Worm (Caenorhabditis elegans) whole organism, L1 larva: ENCODE data around the gene F13E9.12.

Experiments used
- C04F5.9 ChIP-seq: sonication (generic microtip); optimal IDR thresholded peaks from 2 replicates; lab custom pipeline; 2016; ENCODE audit warnings: missing genetic modification characterization, missing compliant biosample characterization
- C16A3.4 ChIP-seq: fragments of 150-350 bp; optimal IDR thresholded peaks from 2 replicates; lab custom pipeline; 2014; ENCODE audit warnings: missing biosample characterization, missing genetic modification characterization
- F16B12.6 ChIP-seq: fragments of 150-350 bp; optimal IDR thresholded peaks from 2 replicates; lab custom pipeline; 2014; ENCODE audit warnings: missing biosample characterization, missing genetic modification characterization
- Y116A8C.19 ChIP-seq: sonication (generic microtip); optimal IDR thresholded peaks from 2 replicates; lab custom pipeline; 2016; ENCODE audit warnings: missing compliant biosample characterization, missing genetic modification characterization, borderline replicate concordance
- alr-1 ChIP-seq: fragments of 200-800 bp; sonication (Bioruptor generic); optimal IDR thresholded peaks from 2 replicates; lab custom pipeline; 2018; ENCODE audit warnings: borderline replicate concordance, mild to moderate bottlenecking, missing genetic modification characterization, missing compliant biosample characterization
- ama-1 ChIP-seq: fragments of 150-350 bp; optimal IDR thresholded peaks from 2 replicates; lab custom pipeline; 2014
- ceh-63 ChIP-seq: fragments of 200-800 bp; sonication (Bioruptor generic); optimal IDR thresholded peaks from 2 replicates; lab custom pipeline; 2018; ENCODE audit warnings: mild to moderate bottlenecking, missing genetic modification characterization, missing compliant biosample characterization
- ceh-8 ChIP-seq: fragments of 200-800 bp; sonication (Bioruptor generic); optimal IDR thresholded peaks from 2 replicates; lab custom pipeline; 2018; ENCODE audit warnings: mild to moderate bottlenecking, missing genetic modification characterization, moderate library complexity, missing compliant biosample characterization
- ceh-88 ChIP-seq: fragments of 200-800 bp; sonication (Bioruptor generic); IDR thresholded peaks from 2 replicates; pipeline ENCODE4 v1.3.6; 2022; ENCODE audit warnings: missing genetic modification characterization, missing compliant biosample characterization
- ceh-90 ChIP-seq: sonication (generic microtip); optimal IDR thresholded peaks from 2 replicates; lab custom pipeline; 2016; ENCODE audit warnings: missing genetic modification characterization, missing compliant biosample characterization
- ces-1 ChIP-seq: fragments of 150-350 bp; optimal IDR thresholded peaks from 2 replicates; lab custom pipeline; 2014; ENCODE audit warnings: missing biosample characterization, missing genetic modification reagents, missing genetic modification characterization
- dpl-1 ChIP-seq, 3 experiments: fragments of 150-350 bp in 2 of 3; sonication (generic microtip) in 1 of 3; optimal IDR thresholded peaks; 2 replicates each; lab custom pipeline; 2014 to 2017; ENCODE audit warnings: missing biosample characterization in 3 of 3, missing genetic modification characterization in 3 of 3, missing genetic modification reagents in 3 of 3
- efl-1 ChIP-seq, 4 experiments: fragments of 150-350 bp; optimal IDR thresholded peaks in 3 of 4; peaks in 1 of 4; 1 replicate in 1 of 4; 2 replicates in 3 of 4; lab custom pipeline; 2014; ENCODE audit warnings: missing biosample characterization in 2 of 4, missing genetic modification characterization in 2 of 4, missing genetic modification reagents in 2 of 4
- egl-13 ChIP-seq: sonication (generic microtip); optimal IDR thresholded peaks from 2 replicates; lab custom pipeline; 2016; ENCODE audit warnings: missing genotype, missing genetic modification reagents, missing genetic modification characterization, missing compliant biosample characterization
- egl-27 ChIP-seq, 2 experiments: fragments of 150-350 bp in 1 of 2; sonication (generic microtip); optimal IDR thresholded peaks; 3 replicates each; lab custom pipeline; 2017 to 2018; ENCODE audit warnings: missing biosample characterization in 2 of 2, missing genetic modification characterization in 2 of 2, missing genetic modification reagents in 2 of 2
- elt-2 ChIP-seq: sonication (generic microtip); optimal IDR thresholded peaks from 2 replicates; lab custom pipeline; 2016; ENCODE audit warnings: missing genetic modification characterization, mild to moderate bottlenecking, inconsistent platforms, missing compliant biosample characterization, missing genetic modification reagents
- elt-3 ChIP-seq, 6 experiments: fragments of 150-350 bp in 1 of 6; sonication (generic microtip); optimal IDR thresholded peaks; 2 replicates each; lab custom pipeline; 2017 to 2018; ENCODE audit warnings: missing biosample characterization in 6 of 6, missing genetic modification characterization in 6 of 6, inconsistent platforms in 1 of 6
- ets-5 ChIP-seq: fragments of 200-800 bp; sonication (Bioruptor generic); IDR thresholded peaks from 2 replicates; pipeline ENCODE4 v1.3.6; 2022; ENCODE audit warnings: missing genetic modification characterization, missing compliant biosample characterization
- fkh-10 ChIP-seq: sonication (generic microtip); optimal IDR thresholded peaks from 2 replicates; lab custom pipeline; 2017; ENCODE audit warnings: missing biosample characterization, missing genetic modification reagents, missing genetic modification characterization
- fkh-8 ChIP-seq: sonication (generic microtip); optimal IDR thresholded peaks from 2 replicates; lab custom pipeline; 2016; ENCODE audit warnings: mild to moderate bottlenecking, missing genetic modification characterization, missing compliant biosample characterization
- fos-1 ChIP-seq: fragments of 150-350 bp; optimal IDR thresholded peaks from 2 replicates; lab custom pipeline; 2014; ENCODE audit warnings: missing biosample characterization, missing genetic modification characterization
- hlh-4 ChIP-seq: sonication (generic microtip); optimal IDR thresholded peaks from 2 replicates; lab custom pipeline; 2016; ENCODE audit warnings: mild to moderate bottlenecking, missing genetic modification characterization, missing compliant biosample characterization
- hpl-2 ChIP-seq: fragments of 150-350 bp; optimal IDR thresholded peaks from 2 replicates; lab custom pipeline; 2014; ENCODE audit warnings: missing biosample characterization, missing genetic modification reagents, missing genetic modification characterization
- isw-1 ChIP-seq: fragments of 200-800 bp; sonication (Bioruptor generic); IDR thresholded peaks from 2 replicates; pipeline ENCODE4 v1.3.6; 2022; ENCODE audit warnings: missing genetic modification characterization, missing compliant biosample characterization
- lin-13 ChIP-seq: fragments of 150-350 bp; optimal IDR thresholded peaks from 2 replicates; lab custom pipeline; 2014; ENCODE audit warnings: missing biosample characterization, missing genetic modification reagents, missing genetic modification characterization
- lin-14 ChIP-seq: fragments of 200-800 bp; sonication (Bioruptor generic); optimal IDR thresholded peaks from 2 replicates; lab custom pipeline; 2018; ENCODE audit warnings: mild to moderate bottlenecking, missing genetic modification characterization, moderate library complexity, missing compliant biosample characterization
- lin-35 ChIP-seq, 2 experiments: fragments of 150-350 bp; optimal IDR thresholded peaks; 2 replicates each; lab custom pipeline; 2014; ENCODE audit warnings: missing biosample characterization in 2 of 2, missing genetic modification characterization in 2 of 2, missing genetic modification reagents in 2 of 2
- lsy-2 ChIP-seq, 2 experiments: fragments of 150-350 bp; optimal IDR thresholded peaks; 2 replicates each; lab custom pipeline; 2014; ENCODE audit warnings: missing biosample characterization in 2 of 2, missing genetic modification characterization in 2 of 2
- mdl-1 ChIP-seq, 2 experiments: fragments of 150-350 bp; optimal IDR thresholded peaks; 2 replicates each; lab custom pipeline; 2014 to 2017; ENCODE audit warnings: missing biosample characterization in 2 of 2, missing genetic modification characterization in 2 of 2, inconsistent platforms in 1 of 2
- mef-2 ChIP-seq: fragments of 150-350 bp; optimal IDR thresholded peaks from 2 replicates; lab custom pipeline; 2014; ENCODE audit warnings: missing biosample characterization, missing genetic modification characterization
- mep-1 ChIP-seq: fragments of 150-350 bp; optimal IDR thresholded peaks from 2 replicates; lab custom pipeline; 2014; ENCODE audit warnings: missing biosample characterization, missing genetic modification characterization
- nhr-11 ChIP-seq: fragments of 150-350 bp; optimal IDR thresholded peaks from 2 replicates; lab custom pipeline; 2014; ENCODE audit warnings: missing biosample characterization, missing genetic modification characterization
- nhr-20 ChIP-seq: sonication (generic microtip); optimal IDR thresholded peaks from 2 replicates; lab custom pipeline; 2016; ENCODE audit warnings: mild to moderate bottlenecking, missing genetic modification characterization, missing compliant biosample characterization
- nhr-47 ChIP-seq: sonication (generic microtip); optimal IDR thresholded peaks from 2 replicates; lab custom pipeline; 2016; ENCODE audit warnings: mild to moderate bottlenecking, missing genetic modification characterization, moderate library complexity, missing compliant biosample characterization
- nhr-71 ChIP-seq: sonication (generic microtip); optimal IDR thresholded peaks from 2 replicates; lab custom pipeline; 2016; ENCODE audit warnings: mild to moderate bottlenecking, missing genetic modification characterization, moderate library complexity, missing compliant biosample characterization
- nhr-76 ChIP-seq: sonication (generic microtip); optimal IDR thresholded peaks from 2 replicates; lab custom pipeline; 2017; ENCODE audit warnings: missing biosample characterization, missing genetic modification characterization
- nhr-84 ChIP-seq: sonication (generic microtip); optimal IDR thresholded peaks from 2 replicates; lab custom pipeline; 2017; ENCODE audit warnings: missing biosample characterization, missing genetic modification characterization
- rnt-1 ChIP-seq: sonication (generic microtip); optimal IDR thresholded peaks from 2 replicates; lab custom pipeline; 2016; ENCODE audit warnings: mild to moderate bottlenecking, missing genetic modification characterization, moderate library complexity, missing compliant biosample characterization
- skn-1 ChIP-seq: fragments of 150-350 bp; optimal IDR thresholded peaks from 2 replicates; lab custom pipeline; 2014; ENCODE audit warnings: missing biosample characterization, missing genetic modification characterization
- sup-37 ChIP-seq: fragments of 200-800 bp; sonication (Bioruptor generic); optimal IDR thresholded peaks from 2 replicates; lab custom pipeline; 2018; ENCODE audit warnings: mild to moderate bottlenecking, missing genetic modification characterization, missing compliant biosample characterization
- swsn-7 ChIP-seq: sonication (generic microtip); optimal IDR thresholded peaks from 2 replicates; lab custom pipeline; 2016; ENCODE audit warnings: missing genetic modification characterization, missing compliant biosample characterization
- tbx-2 ChIP-seq: sonication (generic microtip); optimal IDR thresholded peaks from 2 replicates; lab custom pipeline; 2016; ENCODE audit warnings: missing genetic modification characterization, missing compliant biosample characterization
- tlp-1 ChIP-seq: fragments of 150-350 bp; optimal IDR thresholded peaks from 2 replicates; lab custom pipeline; 2014; ENCODE audit warnings: missing biosample characterization, missing genetic modification characterization
- unc-130 ChIP-seq: fragments of 150-350 bp; optimal IDR thresholded peaks from 2 replicates; lab custom pipeline; 2017; ENCODE audit warnings: missing biosample characterization, missing genetic modification characterization, inconsistent platforms
- unc-86 ChIP-seq: sonication (generic microtip); optimal IDR thresholded peaks from 2 replicates; lab custom pipeline; 2016; ENCODE audit warnings: missing genetic modification characterization, missing compliant biosample characterization
- xbp-1 ChIP-seq: sonication (generic microtip); optimal IDR thresholded peaks from 2 replicates; lab custom pipeline; 2016; ENCODE audit warnings: missing genetic modification characterization, missing compliant biosample characterization

F13E9.12 gene

DNA sequence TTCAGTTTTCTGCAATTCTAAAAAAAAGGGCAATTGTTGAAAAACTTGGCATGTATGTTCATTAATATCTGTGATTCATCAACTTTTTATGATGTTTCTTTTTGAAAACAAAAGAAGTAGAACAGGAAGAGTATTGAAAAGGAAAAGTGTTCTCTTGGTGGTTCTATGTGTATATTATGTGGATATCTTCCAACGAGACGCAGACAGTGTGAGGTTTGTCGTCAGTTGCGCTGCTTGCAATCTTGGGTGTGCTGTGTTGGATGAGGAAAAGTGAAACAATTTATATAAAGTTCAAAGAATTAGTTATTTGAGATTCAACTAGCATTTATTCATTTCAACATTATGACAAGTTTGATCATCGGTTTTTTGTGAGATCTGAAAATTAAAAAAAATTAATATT is 22.0 kb downstream of the F13E9.12 start (continued):
- TF ChIP-seq rnt-1 (tag; lab: Kevin White, UChicago) (no peak), alr-1 (tag; lab: Kevin White, UChicago) (no peak), dpl-1 (GFP tag; optimal IDR thresholded peaks at IDR 0.05; lab: Kevin White, UChicago) (peak in 1 of 3 experiments; percentile 29), fos-1 (tag; lab: Kevin White, UChicago) (no peak), tbx-2 (peak; percentile 0), hlh-4 (tag; lab: Kevin White, UChicago) (no peak), lin-14 (GFP tag; lab: Kevin White, UChicago) (peak; percentile 65), C04F5.9 (tag; lab: Kevin White, UChicago) (no peak), unc-130 (peak; percentile 4), mef-2 (tag; lab: Kevin White, UChicago) (no peak), ces-1 (GFP tag; lab: Kevin White, UChicago) (no peak), Y116A8C.19 (tag; lab: Kevin White, UChicago) (no peak), ceh-8 (GFP tag; lab: Kevin White, UChicago) (no peak), nhr-84 (tag; lab: Kevin White, UChicago) (no peak), fkh-10 (no peak), nhr-11 (tag; lab: Kevin White, UChicago) (no peak), ceh-90 (no peak), sup-37 (GFP tag; lab: Kevin White, UChicago) (no peak), elt-3 (tag; optimal IDR thresholded peaks at IDR 0.05; lab: Kevin White, UChicago) (peak in 1 of 6 experiments; percentile 16), tlp-1 (tag; lab: Kevin White, UChicago) (no peak), C16A3.4 (tag; lab: Kevin White, UChicago) (no peak), lin-13 (GFP tag; lab: Kevin White, UChicago) (no peak), fkh-8 (no peak), ceh-63 (GFP tag; lab: Kevin White, UChicago) (no peak), nhr-20 (tag; lab: Kevin White, UChicago) (no peak), elt-2 (tag; lab: Kevin White, UChicago) (no peak), ama-1 (lab: Kevin White, UChicago) (no peak), egl-27 (tag; optimal IDR thresholded peaks at IDR 0.05; lab: Kevin White, UChicago) (no peak)

DNA sequence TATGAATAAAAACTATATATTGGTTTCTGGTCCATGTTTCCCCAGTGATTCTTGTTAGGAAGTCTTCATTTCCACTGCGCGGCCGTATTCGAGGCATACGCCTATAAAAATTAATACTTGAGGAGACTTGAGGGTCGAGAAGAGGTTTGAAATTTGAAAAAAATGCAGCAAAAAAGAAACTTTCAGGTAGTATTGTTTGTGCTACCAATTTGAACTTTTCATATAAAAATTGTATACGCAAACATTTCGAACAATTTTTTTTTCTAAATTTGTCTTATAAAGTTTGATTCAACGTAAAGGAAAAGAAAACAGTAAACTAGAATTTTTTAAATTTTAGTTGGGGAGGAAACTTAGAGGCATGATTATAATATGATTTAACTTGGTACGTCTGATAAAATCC is 22.6 kb downstream of the F13E9.12 start, which contains the start of gene T11G6.4:
Gene T11G6.4 (minus strand): TSS at position 101 of the 400 bp plus-strand sequence.
- TF ChIP-seq sup-37 (GFP tag; lab: Kevin White, UChicago), result no peak
- no peak for TF ChIP-seq egl-13 (tag; lab: Kevin White, UChicago)
- TF ChIP-seq elt-2 (tag; lab: Kevin White, UChicago), result no peak
- TF ChIP-seq isw-1 (GFP tag; lab: Robert Waterston, UW), result no peak

DNA sequence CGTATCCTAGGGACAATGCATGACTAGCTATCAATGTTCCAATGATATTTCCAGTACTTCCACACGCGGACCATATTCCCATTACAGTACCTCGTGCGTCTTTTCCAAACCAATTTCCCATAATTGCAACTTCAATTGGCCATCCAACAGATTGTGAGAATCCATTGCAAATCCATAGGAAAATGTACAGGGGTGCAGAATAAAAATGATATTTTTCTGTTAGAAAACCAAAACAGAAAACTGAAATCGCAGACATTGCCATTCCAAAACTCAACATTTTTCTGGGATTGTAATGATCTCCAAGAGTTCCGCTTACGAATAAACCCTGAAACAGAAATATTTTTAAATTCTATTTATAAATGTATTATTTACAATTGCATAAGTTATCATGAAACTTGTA is 23.3 kb downstream of the F13E9.12 start:
- no peak for TF ChIP-seq ceh-88 (GFP tag; lab: Robert Waterston, UW)
- TF ChIP-seq skn-1 (tag; lab: Kevin White, UChicago), result no peak
- TF ChIP-seq xbp-1, result no peak
- no peak for TF ChIP-seq ceh-90
- no peak for TF ChIP-seq efl-1 (optimal IDR thresholded peaks at IDR 0.05; lab: Kevin White, UChicago)
- TF ChIP-seq efl-1 (GFP tag; optimal IDR thresholded peaks at IDR 0.05 in 1 of 2; lab: Kevin White, UChicago), result peak in 1 of 2 experiments; percentile 80

DNA sequence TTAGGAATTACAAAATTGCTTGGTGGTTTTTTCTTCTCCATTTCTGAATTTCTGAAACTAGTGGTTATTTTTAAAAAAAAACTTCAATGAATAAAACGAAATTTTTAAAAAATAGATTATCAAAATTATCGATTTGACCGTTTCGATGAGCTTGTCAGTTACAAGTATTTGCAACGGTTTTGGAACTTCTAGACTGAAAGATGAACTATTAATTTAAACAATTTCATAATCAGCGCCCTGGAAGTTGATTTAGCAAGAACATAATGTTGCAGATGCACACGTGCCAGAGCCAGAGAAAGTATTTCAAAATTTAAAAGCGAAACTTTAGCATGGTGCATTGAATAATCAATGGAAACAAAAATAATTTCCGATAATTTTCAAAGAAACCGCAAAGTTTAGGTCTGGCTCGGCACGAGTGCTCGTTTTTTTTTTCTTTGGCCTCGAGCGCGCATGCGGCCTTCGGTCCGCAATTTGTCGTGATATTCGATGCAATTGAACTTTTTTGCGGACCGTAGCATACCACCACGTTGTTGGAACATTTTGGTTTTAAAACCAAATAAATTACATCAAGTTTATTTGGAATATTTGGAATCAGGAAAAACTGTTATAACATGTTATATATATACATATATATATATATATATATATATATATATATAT is 31.6 kb downstream of the F13E9.12 start, which contains the start of gene T11G6.5:
Gene T11G6.5 (minus strand): TSS at position 51 of the 660 bp plus-strand sequence.
- TF ChIP-seq nhr-71 (peak; percentile 48), swsn-7 (tag; lab: Kevin White, UChicago) (peak; percentile 16), skn-1 (tag; lab: Kevin White, UChicago) (peak; percentile 37), lsy-2 (tag; optimal IDR thresholded peaks at IDR 0.05; lab: Kevin White, UChicago) (peak; percentile 87 to 97), dpl-1 (GFP tag; optimal IDR thresholded peaks at IDR 0.05; lab: Kevin White, UChicago) (peak in 2 of 3 experiments; percentile 46 to 51), unc-130 (peak; percentile 14), lin-35 (GFP tag; optimal IDR thresholded peaks at IDR 0.05; lab: Kevin White, UChicago) (peak; percentile 3 to 65), hpl-2 (GFP tag; lab: Kevin White, UChicago) (no peak), fkh-10 (no peak), mep-1 (tag; lab: Kevin White, UChicago) (peak; percentile 45), ets-5 (no peak), efl-1 (optimal IDR thresholded peaks at IDR 0.05; lab: Kevin White, UChicago) (peak; percentile 39 to 52), efl-1 (GFP tag; optimal IDR thresholded peaks at IDR 0.05 in 1 of 2; lab: Kevin White, UChicago) (peak; percentile 48 to 95), tbx-2 (peak; percentile 4), unc-86 (no peak), F16B12.6 (tag; lab: Kevin White, UChicago) (peak; percentile 81), nhr-76 (tag; lab: Kevin White, UChicago) (no peak), nhr-47 (tag; lab: Kevin White, UChicago) (peak; percentile 10), mdl-1 (tag; optimal IDR thresholded peaks at IDR 0.05; lab: Kevin White, UChicago) (peak in 1 of 2 experiments; percentile 59)
